Worm (Caenorhabditis elegans): ENCODE data around the gene C13B9.2.

Gene C13B9.2

ce11 chrIII:6608101-6608672, 11.9 kb upstream of the C13B9.2 start, which contains the start of the genes mdh-2 and F20H11.4 (continued):
- TF ChIP-seq Y95B8A.8 (GFP tag; IDR thresholded peaks at IDR 0.05) (no peak), F10E7.11 (tag; optimal IDR thresholded peaks at IDR 0.05) (no peak), ztf-18 (tag; optimal IDR thresholded peaks at IDR 0.05) (peak; percentile 25), ceh-27 (GFP tag; optimal IDR thresholded peaks at IDR 0.05) (peak; percentile 50), hlh-12 (tag; optimal IDR thresholded peaks at IDR 0.05) (no peak), mxl-1 (tag; optimal IDR thresholded peaks at IDR 0.05) (no peak), mcd-1 (GFP tag; IDR thresholded peaks at IDR 0.05) (peak; percentile 70), ZK185.1 (tag; optimal IDR thresholded peaks at IDR 0.05; ENCODE audit: poor library complexity, severe bottlenecking) (peak; percentile 57), madf-8 (GFP tag; conservative IDR thresholded peaks at IDR 0.05) (peak; percentile 12; the same call in 1 of the 2 replicates), F55B11.4 (tag; optimal IDR thresholded peaks at IDR 0.05; ENCODE audit: borderline replicate concordance, insufficient read depth) (no peak), nfya-2 (GFP tag; IDR thresholded peaks at IDR 0.05) (no peak), bed-2 (GFP tag; IDR thresholded peaks at IDR 0.05) (no peak), madf-10 (tag; optimal IDR thresholded peaks at IDR 0.05) (no peak), dpff-1 (tag; optimal IDR thresholded peaks at IDR 0.05) (no peak), lin-35 (GFP tag; optimal IDR thresholded peaks at IDR 0.05) (peak; percentile 22 to 89 (median 40)), F22D6.2 (tag; optimal IDR thresholded peaks at IDR 0.05) (no peak), sdz-38 (tag; optimal IDR thresholded peaks at IDR 0.05) (no peak), lir-1 (GFP tag; conservative IDR thresholded peaks at IDR 0.05) (no peak), ccch-3 (GFP tag; optimal IDR thresholded peaks at IDR 0.05) (no peak), pbrm-1 (GFP tag; IDR thresholded peaks at IDR 0.05) (peak; percentile 42; the same call in 1 of the 2 replicates), rcor-1 (GFP tag; IDR thresholded peaks at IDR 0.05) (no peak), C17E4.6 (GFP tag; IDR thresholded peaks at IDR 0.05) (no peak), attf-5 (GFP tag; optimal IDR thresholded peaks at IDR 0.05) (peak; percentile 64), lin-40 (tag; optimal IDR thresholded peaks at IDR 0.05) (peak; percentile 37), hmg-1.2 (GFP tag; IDR thresholded peaks at IDR 0.05) (no peak; the same call in 1 of the 2 replicates), ets-4 (GFP tag; optimal IDR thresholded peaks at IDR 0.05) (no peak), tlf-1 (GFP tag; optimal IDR thresholded peaks at IDR 0.05) (peak; percentile 37), zim-3 (tag; optimal IDR thresholded peaks at IDR 0.05) (no peak), madf-3 (GFP tag; IDR thresholded peaks at IDR 0.05) (no peak), F52B5.7 (tag; optimal IDR thresholded peaks at IDR 0.05) (no peak), ceh-40 (GFP tag; IDR thresholded peaks at IDR 0.05) (no peak), fkh-3 (tag; optimal IDR thresholded peaks at IDR 0.05) (no peak), nfyb-1 (GFP tag; IDR thresholded peaks at IDR 0.05) (peak; percentile 52; the same call in 1 of the 2 replicates), pha-4 (tag; optimal IDR thresholded peaks at IDR 0.05) (no peak), Y67H2A.10 (GFP tag; conservative IDR thresholded peaks at IDR 0.05) (no peak), B0035.1 (tag; optimal IDR thresholded peaks at IDR 0.05) (no peak), dpl-1 (GFP tag; optimal IDR thresholded peaks at IDR 0.05) (peak; percentile 91), B0019.2 (GFP tag; conservative IDR thresholded peaks at IDR 0.05) (no peak), Y53F4B.3 (GFP tag; IDR thresholded peaks at IDR 0.05) (no peak), F49E8.2 (tag; optimal IDR thresholded peaks at IDR 0.05; ENCODE audit: insufficient read depth) (peak; percentile 56), ztf-6 (GFP tag; IDR thresholded peaks at IDR 0.05) (no peak), nfya-1 (tag; optimal IDR thresholded peaks at IDR 0.05; ENCODE audit: borderline replicate concordance, insufficient read depth) (no peak), akir-1 (GFP tag; optimal IDR thresholded peaks at IDR 0.05) (no peak), F23B12.7 (tag; optimal IDR thresholded peaks at IDR 0.05; ENCODE audit: insufficient read depth) (peak; percentile 81), mel-28 (tag; optimal IDR thresholded peaks at IDR 0.05; ENCODE audit: borderline replicate concordance) (no peak), snpc-4 (GFP tag; optimal IDR thresholded peaks at IDR 0.05) (no peak), snpc-4 (tag; optimal IDR thresholded peaks at IDR 0.05) (no peak), chd-7 (tag; optimal IDR thresholded peaks at IDR 0.05) (no peak)
